Worm (Caenorhabditis elegans) whole organism, late embryonic: Measurements from ENCODE around the gene set-27.

ENCODE experiments used
- ama-1 ChIP-seq: fragments of 150-350 bp; optimal IDR thresholded peaks from 2 replicates; lab custom pipeline; 2014
- ceh-14 ChIP-seq: sonication (generic microtip); optimal IDR thresholded peaks from 2 replicates; lab custom pipeline; 2016; ENCODE audit warnings: missing genotype, missing genetic modification characterization, missing compliant biosample characterization
- ceh-45 ChIP-seq: fragments of 200-800 bp; sonication (Bioruptor generic); IDR thresholded peaks from 2 replicates; pipeline ENCODE4 v1.3.6; 2022; ENCODE audit warnings: missing genetic modification reagents, missing genetic modification characterization, missing compliant biosample characterization
- ceh-48 ChIP-seq: sonication (generic microtip); optimal IDR thresholded peaks from 2 replicates; lab custom pipeline; 2016; ENCODE audit warnings: missing genetic modification characterization, inconsistent platforms, missing compliant biosample characterization
- dmd-4 ChIP-seq: sonication (generic microtip); optimal IDR thresholded peaks from 2 replicates; lab custom pipeline; 2016; ENCODE audit warnings: borderline replicate concordance, missing genetic modification characterization, missing compliant biosample characterization
- ets-4 ChIP-seq: sonication (generic microtip); optimal IDR thresholded peaks from 2 replicates; lab custom pipeline; 2016; ENCODE audit warnings: missing genetic modification characterization, missing compliant biosample characterization
- fkh-6 ChIP-seq: sonication (generic microtip); optimal IDR thresholded peaks from 2 replicates; lab custom pipeline; 2016; ENCODE audit warnings: missing genetic modification characterization, missing compliant biosample characterization
- hlh-30 ChIP-seq: sonication (generic microtip); optimal IDR thresholded peaks from 2 replicates; lab custom pipeline; 2017; ENCODE audit warnings: antibody characterized with exemption, missing genetic modification characterization, missing compliant biosample characterization; ENCODE audit not compliant: insufficient read depth
- nhr-11 ChIP-seq: fragments of 150-350 bp; optimal IDR thresholded peaks from 2 replicates; lab custom pipeline; 2014; ENCODE audit warnings: missing biosample characterization, missing genetic modification characterization

ce11 chrIII:2678017-2678416 is 22.7 kb upstream of the set-27 start:
- TF ChIP-seq ama-1 (no peak), ceh-48 (tag; lab: Kevin White, UChicago) (no peak), dmd-4 (tag; lab: Kevin White, UChicago) (no peak), ceh-45 (GFP tag; lab: Robert Waterston, UW) (no peak), hlh-30 (tag; lab: Kevin White, UChicago) (no peak), fkh-6 (tag; lab: Kevin White, UChicago) (no peak), ets-4 (tag; lab: Kevin White, UChicago) (no peak), ceh-14 (tag; lab: Kevin White, UChicago) (no peak), nhr-11 (tag; lab: Kevin White, UChicago) (no peak)
